Worm (Caenorhabditis elegans) whole organism, early embryonic: Measurements from ENCODE around the gene C37H5.5.

Experiments
- B0310.2 ChIP-seq: sonication (generic microtip); optimal IDR thresholded peaks from 2 replicates; lab custom pipeline; 2016; ENCODE audit warnings: mild to moderate bottlenecking, missing genetic modification characterization, missing compliant biosample characterization
- F13C5.2 ChIP-seq: sonication (generic microtip); optimal IDR thresholded peaks from 2 replicates; lab custom pipeline; 2017; ENCODE audit warnings: mild to moderate bottlenecking, missing genetic modification characterization, inconsistent platforms, missing compliant biosample characterization
- aly-1 ChIP-seq: sonication (generic microtip); optimal IDR thresholded peaks from 2 replicates; lab custom pipeline; 2016; ENCODE audit warnings: missing genetic modification characterization, missing compliant biosample characterization
- ama-1 ChIP-seq: fragments of 150-350 bp; optimal IDR thresholded peaks from 2 replicates; lab custom pipeline; 2014
- ceh-13 ChIP-seq: fragments of 200-800 bp; sonication (Bioruptor generic); optimal IDR thresholded peaks from 2 replicates; lab custom pipeline; 2018; ENCODE audit warnings: mild to moderate bottlenecking, missing genetic modification characterization, missing compliant biosample characterization
- ceh-36 ChIP-seq: sonication (generic microtip); optimal IDR thresholded peaks from 2 replicates; lab custom pipeline; 2016; ENCODE audit warnings: missing genetic modification characterization, inconsistent platforms, missing compliant biosample characterization
- ets-7 ChIP-seq: sonication (generic microtip); optimal IDR thresholded peaks from 2 replicates; lab custom pipeline; 2016; ENCODE audit warnings: missing genotype, missing genetic modification characterization, missing compliant biosample characterization
- flt-1 ChIP-seq: fragments of 200-800 bp; sonication (Bioruptor generic); IDR thresholded peaks from 2 replicates; pipeline ENCODE4 v1.3.6; 2022; ENCODE audit warnings: missing genetic modification characterization, missing compliant biosample characterization
- hmbx-1 ChIP-seq: sonication (generic microtip); optimal IDR thresholded peaks from 2 replicates; lab custom pipeline; 2016; ENCODE audit warnings: mild to moderate bottlenecking, missing genetic modification characterization, missing compliant biosample characterization
- hmg-4 ChIP-seq: fragments of 200-800 bp; sonication (Bioruptor generic); optimal IDR thresholded peaks from 2 replicates; lab custom pipeline; 2018; ENCODE audit warnings: mild to moderate bottlenecking, missing genetic modification characterization, missing compliant biosample characterization
- hnd-1 ChIP-seq: sonication (generic microtip); optimal IDR thresholded peaks from 2 replicates; lab custom pipeline; 2016; ENCODE audit warnings: missing genetic modification characterization, missing compliant biosample characterization
- pes-1 ChIP-seq: fragments of 200-800 bp; sonication (Bioruptor generic); IDR thresholded peaks from 2 replicates; pipeline ENCODE4 v1.3.6; 2022; ENCODE audit warnings: missing genetic modification reagents, missing genetic modification characterization, missing compliant biosample characterization
- scrt-1 ChIP-seq: fragments of 200-800 bp; sonication (Bioruptor generic); IDR thresholded peaks from 2 replicates; pipeline ENCODE4 v1.3.6; 2022; ENCODE audit warnings: missing genetic modification characterization, missing compliant biosample characterization
- sea-1 ChIP-seq: fragments of 200-800 bp; sonication (Bioruptor generic); conservative IDR thresholded peaks from 2 replicates; pipeline ENCODE4 v1.3.6; 2022; ENCODE audit warnings: missing genetic modification characterization, missing compliant biosample characterization
- tbx-11 ChIP-seq: fragments of 200-800 bp; sonication (Bioruptor generic); IDR thresholded peaks from 2 replicates; pipeline ENCODE4 v1.3.6; 2022; ENCODE audit warnings: missing genetic modification characterization, missing compliant biosample characterization
- tbx-37 ChIP-seq: fragments of 200-800 bp; sonication (Bioruptor generic); conservative IDR thresholded peaks from 2 replicates; pipeline ENCODE4 v1.3.6; 2022; ENCODE audit warnings: missing genetic modification reagents, missing genetic modification characterization, missing compliant biosample characterization
- tra-4 ChIP-seq: sonication (generic microtip); optimal IDR thresholded peaks from 2 replicates; lab custom pipeline; 2017; ENCODE audit warnings: missing genetic modification characterization, missing compliant biosample characterization

Gene C37H5.5

DNA sequence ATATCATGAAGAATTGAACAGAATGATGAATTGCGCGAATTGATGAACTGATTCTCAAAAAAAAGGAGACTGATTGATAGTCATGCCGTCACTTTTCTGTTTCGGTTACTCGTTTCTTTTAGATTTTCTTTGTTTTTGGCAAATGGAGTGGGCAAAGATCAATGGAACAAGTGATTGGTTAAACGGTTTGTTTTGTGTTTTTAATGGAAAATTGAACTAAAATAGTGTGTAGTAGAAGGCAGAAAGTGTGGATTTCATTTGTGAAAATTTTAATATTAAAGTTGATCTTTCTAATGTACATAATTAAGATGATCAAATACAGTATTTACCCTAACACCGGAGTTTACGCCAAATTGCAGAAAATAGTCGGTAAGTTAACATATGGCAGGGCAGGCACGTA is 12.8 kb downstream of the C37H5.5 start, which contains the start of gene nas-9:
Gene nas-9, minus strand, starts transcription at position 101 of the 400 bp plus-strand sequence.
- TF ChIP-seq flt-1 (no peak), tra-4 (tag; lab: Kevin White, UChicago) (no peak), ceh-13 (GFP tag; lab: Kevin White, UChicago) (no peak), ceh-36 (tag; lab: Kevin White, UChicago) (no peak), pes-1 (GFP tag; lab: Robert Waterston, UW) (no peak), ets-7 (tag; lab: Kevin White, UChicago) (no peak), sea-1 (GFP tag; lab: Robert Waterston, UW) (no peak), aly-1 (tag; lab: Kevin White, UChicago) (no peak), ama-1 (no peak), tbx-11 (GFP tag; lab: Robert Waterston, UW) (no peak), hmg-4 (GFP tag; lab: Kevin White, UChicago) (no peak), hmbx-1 (no peak), hnd-1 (no peak), F13C5.2 (no peak), scrt-1 (GFP tag; lab: Robert Waterston, UW) (no peak), tbx-37 (GFP tag; lab: Robert Waterston, UW) (no peak), B0310.2 (tag; lab: Kevin White, UChicago) (no peak)

DNA sequence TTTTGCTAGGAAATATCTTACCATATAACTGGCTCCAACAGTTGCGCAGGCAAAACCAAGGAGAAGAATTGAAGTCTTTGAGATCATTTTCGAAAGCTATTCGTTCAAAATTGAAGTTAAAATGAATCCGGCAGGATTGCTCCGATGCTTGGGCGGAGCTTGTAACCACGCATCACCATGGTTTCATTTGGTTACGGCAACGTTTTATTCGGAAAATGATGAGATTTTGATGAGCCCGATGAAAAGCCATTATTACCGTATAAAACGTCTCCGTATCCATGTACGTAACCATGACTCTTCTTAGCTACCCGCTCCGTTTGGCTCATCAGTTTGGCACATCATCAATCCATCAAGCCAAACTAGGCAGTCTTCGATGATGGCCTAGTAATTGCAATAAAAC is 14.0 kb downstream of the C37H5.5 start, which contains the start of gene cwp-1:
Gene cwp-1, minus strand, starts transcription at position 101 of the 400 bp plus-strand sequence.
- TF ChIP-seq ceh-13 (GFP tag; lab: Kevin White, UChicago) (no peak), F13C5.2 (no peak), flt-1 (no peak), tbx-37 (GFP tag; lab: Robert Waterston, UW) (no peak), ama-1 (no peak), tra-4 (tag; lab: Kevin White, UChicago) (no peak), hnd-1 (no peak), scrt-1 (GFP tag; lab: Robert Waterston, UW) (no peak), sea-1 (GFP tag; lab: Robert Waterston, UW) (no peak), ets-7 (tag; lab: Kevin White, UChicago) (no peak), hmg-4 (GFP tag; lab: Kevin White, UChicago) (no peak), hmbx-1 (no peak), pes-1 (GFP tag; lab: Robert Waterston, UW) (no peak), ceh-36 (tag; lab: Kevin White, UChicago) (no peak)

DNA sequence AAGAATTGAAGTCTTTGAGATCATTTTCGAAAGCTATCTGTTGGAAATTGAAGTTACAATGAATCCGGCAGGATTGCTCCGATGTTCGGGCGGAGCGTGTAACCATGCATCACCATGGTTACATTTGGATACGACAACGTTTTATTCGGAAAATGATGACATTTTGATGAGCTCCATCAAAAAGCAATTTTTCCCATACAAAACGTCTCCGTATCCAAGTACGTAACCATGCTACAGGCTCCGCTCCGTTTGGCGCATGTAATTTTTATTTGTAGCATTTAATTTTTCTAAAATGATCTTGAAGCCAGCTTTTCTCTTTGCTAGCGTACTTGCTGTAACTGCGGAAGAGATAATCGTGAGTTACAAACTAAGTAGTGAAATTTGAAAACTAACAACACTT is 15.4 kb downstream of the C37H5.5 start, which contains the start of the genes cwp-2 and cwp-3:
Gene cwp-2, minus strand, starts transcription at position 101 of the 400 bp plus-strand sequence.
Gene cwp-3, plus strand, starts transcription at position 293 of the 400 bp plus-strand sequence.
- TF ChIP-seq tbx-11 (GFP tag; lab: Robert Waterston, UW), result no peak
- no peak for TF ChIP-seq scrt-1 (GFP tag; lab: Robert Waterston, UW)
- TF ChIP-seq hmg-4 (GFP tag; lab: Kevin White, UChicago), result no peak
- TF ChIP-seq ets-7 (tag; lab: Kevin White, UChicago), result no peak
- TF ChIP-seq hmbx-1, result no peak
- TF ChIP-seq tra-4 (tag; lab: Kevin White, UChicago), result no peak
- TF ChIP-seq sea-1 (GFP tag; lab: Robert Waterston, UW), result no peak
- no peak for TF ChIP-seq aly-1 (tag; lab: Kevin White, UChicago)
- TF ChIP-seq ceh-13 (GFP tag; lab: Kevin White, UChicago), result no peak
- TF ChIP-seq B0310.2 (tag; lab: Kevin White, UChicago), result no peak

DNA sequence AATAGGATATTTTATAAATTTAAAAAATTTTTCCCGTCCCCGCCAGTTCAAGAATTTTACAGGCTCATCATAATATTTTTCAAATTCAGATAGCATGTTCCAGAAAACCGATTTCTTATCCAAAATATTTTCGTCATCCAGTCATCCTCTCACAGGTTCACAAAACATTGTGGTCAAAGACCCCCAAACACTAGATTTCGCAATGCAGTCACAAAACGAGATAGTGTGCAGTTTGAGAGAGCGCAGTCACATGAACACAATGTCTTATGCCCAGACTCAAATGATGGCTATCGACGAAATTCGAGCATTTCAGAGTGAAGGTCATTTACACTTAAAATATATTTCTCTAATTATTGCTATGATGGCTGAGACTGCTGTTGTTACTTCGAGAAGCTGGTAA is 17.4 kb downstream of the C37H5.5 start, which contains the start of gene abhd-5.2:
Gene abhd-5.2, plus strand, starts transcription at position 95 of the 400 bp plus-strand sequence.
- TF ChIP-seq ceh-13 (GFP tag; lab: Kevin White, UChicago), result no peak

DNA sequence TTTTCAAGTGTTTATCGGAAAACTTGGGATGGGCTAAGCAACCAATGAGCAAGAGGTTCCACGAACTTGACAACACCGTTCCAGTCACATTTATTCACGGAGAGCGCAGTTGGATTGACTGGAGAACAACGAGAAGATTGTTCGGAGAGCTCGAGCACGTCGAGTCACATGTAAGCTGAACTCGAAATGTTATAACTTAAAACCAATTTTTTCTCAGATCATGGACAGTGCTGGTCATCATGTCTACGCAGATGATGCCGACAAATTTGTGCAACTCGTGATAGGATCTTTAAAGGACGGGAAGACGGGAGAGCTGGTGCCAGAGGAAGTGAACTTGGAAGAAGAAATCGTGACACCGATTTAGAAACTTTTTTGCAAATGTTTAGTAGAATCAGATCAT is 19.3 kb downstream of the C37H5.5 start:
- no peak for TF ChIP-seq ceh-13 (GFP tag; lab: Kevin White, UChicago)
- no peak for TF ChIP-seq ama-1
- no peak for TF ChIP-seq sea-1 (GFP tag; lab: Robert Waterston, UW)
- no peak for TF ChIP-seq ceh-36 (tag; lab: Kevin White, UChicago)
- no peak for TF ChIP-seq tbx-37 (GFP tag; lab: Robert Waterston, UW)
- TF ChIP-seq scrt-1 (GFP tag; lab: Robert Waterston, UW), result no peak
- TF ChIP-seq hnd-1, result no peak
- TF ChIP-seq tbx-11 (GFP tag; lab: Robert Waterston, UW), result no peak
- TF ChIP-seq F13C5.2, result no peak
- TF ChIP-seq B0310.2 (tag; lab: Kevin White, UChicago), result no peak
- no peak for TF ChIP-seq pes-1 (GFP tag; lab: Robert Waterston, UW)
- no peak for TF ChIP-seq hmbx-1

DNA sequence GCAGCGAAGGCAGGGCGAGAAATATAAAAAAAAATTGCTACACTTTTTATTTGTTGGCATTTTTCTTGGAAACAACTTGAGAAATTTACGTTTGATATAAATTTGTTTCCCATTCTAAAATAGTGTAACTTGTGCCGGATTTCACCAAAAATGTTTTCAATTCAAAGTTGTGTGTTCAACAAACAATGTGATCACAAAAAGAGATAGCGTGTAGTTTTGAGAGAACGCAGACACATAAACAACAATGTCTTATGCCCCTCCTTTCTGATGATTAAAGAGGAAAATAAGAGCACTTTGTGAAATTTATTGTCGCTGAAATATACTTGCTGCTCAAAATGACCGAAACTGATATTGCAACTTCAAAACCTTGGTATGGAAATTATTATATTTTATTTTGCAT is 20.3 kb downstream of the C37H5.5 start, which contains the start of gene abhd-5.1:
Gene abhd-5.1, plus strand, starts transcription at position 230 of the 400 bp plus-strand sequence.
- TF ChIP-seq ceh-36 (tag; lab: Kevin White, UChicago) (no peak), tra-4 (tag; lab: Kevin White, UChicago) (no peak), aly-1 (tag; lab: Kevin White, UChicago) (no peak), ceh-13 (GFP tag; lab: Kevin White, UChicago) (no peak), flt-1 (no peak), tbx-11 (GFP tag; lab: Robert Waterston, UW) (no peak)

DNA sequence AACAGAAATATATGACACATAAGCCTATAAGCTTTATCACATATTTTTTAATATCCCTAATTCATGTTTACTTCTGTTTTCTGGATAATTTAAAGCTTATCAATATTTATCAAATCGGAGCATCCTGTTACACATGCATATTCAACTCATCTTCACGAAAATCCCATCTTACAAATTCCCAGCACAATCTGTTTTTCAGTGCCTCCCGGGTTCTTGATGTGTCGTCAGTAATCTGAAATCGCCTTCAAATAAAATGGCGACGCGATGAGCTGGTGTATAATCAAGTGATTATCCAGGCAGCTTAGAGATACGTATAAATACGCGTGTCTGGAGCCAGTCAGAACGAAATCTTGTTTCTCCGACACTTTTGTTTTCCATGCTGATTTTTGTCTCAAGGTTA is 23.3 kb downstream of the C37H5.5 start:
- TF ChIP-seq hnd-1, result no peak
- no peak for TF ChIP-seq ets-7 (tag; lab: Kevin White, UChicago)
- no peak for TF ChIP-seq flt-1
- no peak for TF ChIP-seq tbx-37 (GFP tag; lab: Robert Waterston, UW)
- no peak for TF ChIP-seq ama-1
- no peak for TF ChIP-seq hmbx-1

DNA sequence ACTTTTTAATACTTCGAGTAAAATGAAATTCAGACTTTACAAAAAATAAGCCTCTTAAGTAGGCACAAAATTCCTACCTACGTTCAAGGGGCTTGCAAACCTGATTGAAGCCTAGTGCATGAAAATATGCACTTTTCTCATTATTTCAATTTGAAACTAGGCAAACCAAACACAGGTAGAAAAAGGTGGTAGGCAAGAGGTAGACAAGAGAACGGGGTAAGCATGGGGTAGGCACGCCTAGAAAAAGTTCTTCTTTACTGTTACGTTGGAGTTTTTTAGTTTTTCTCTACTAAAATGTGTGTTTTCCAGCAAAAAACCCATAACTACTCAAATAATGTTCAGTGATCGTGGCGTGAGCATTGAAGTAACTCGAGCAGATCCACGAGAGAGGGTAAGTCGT is 24.0 kb downstream of the C37H5.5 start, which contains the start of gene nex-4:
Gene nex-4, plus strand, starts transcription at position 301 of the 400 bp plus-strand sequence.
- TF ChIP-seq flt-1 (no peak), pes-1 (GFP tag; lab: Robert Waterston, UW) (no peak), ama-1 (no peak), hmg-4 (GFP tag; lab: Kevin White, UChicago) (no peak), hmbx-1 (no peak), B0310.2 (tag; lab: Kevin White, UChicago) (no peak), F13C5.2 (no peak), ceh-13 (GFP tag; lab: Kevin White, UChicago) (no peak), tra-4 (tag; lab: Kevin White, UChicago) (no peak), tbx-11 (GFP tag; lab: Robert Waterston, UW) (no peak), sea-1 (GFP tag; lab: Robert Waterston, UW) (no peak), scrt-1 (GFP tag; lab: Robert Waterston, UW) (no peak), ceh-36 (tag; lab: Kevin White, UChicago) (no peak), ets-7 (tag; lab: Kevin White, UChicago) (no peak), aly-1 (tag; lab: Kevin White, UChicago) (no peak), hnd-1 (no peak), tbx-37 (GFP tag; lab: Robert Waterston, UW) (no peak)
